Worm (Caenorhabditis elegans) whole organism, early embryonic: ENCODE data around the gene srxa-6.
A peak's percentile ranks its signal among the peaks of the same experiment; 100 is the strongest.

ENCODE experiments used
- B0310.2 ChIP-seq: sonication (generic microtip); optimal IDR thresholded peaks from 2 replicates; lab custom pipeline; 2016; ENCODE audit warnings: mild to moderate bottlenecking, missing genetic modification characterization, missing compliant biosample characterization
- F13C5.2 ChIP-seq: sonication (generic microtip); optimal IDR thresholded peaks from 2 replicates; lab custom pipeline; 2017; ENCODE audit warnings: mild to moderate bottlenecking, missing genetic modification characterization, inconsistent platforms, missing compliant biosample characterization
- aly-1 ChIP-seq: sonication (generic microtip); optimal IDR thresholded peaks from 2 replicates; lab custom pipeline; 2016; ENCODE audit warnings: missing genetic modification characterization, missing compliant biosample characterization
- ama-1 ChIP-seq: fragments of 150-350 bp; optimal IDR thresholded peaks from 2 replicates; lab custom pipeline; 2014
- ceh-13 ChIP-seq: fragments of 200-800 bp; sonication (Bioruptor generic); optimal IDR thresholded peaks from 2 replicates; lab custom pipeline; 2018; ENCODE audit warnings: mild to moderate bottlenecking, missing genetic modification characterization, missing compliant biosample characterization
- ceh-36 ChIP-seq: sonication (generic microtip); optimal IDR thresholded peaks from 2 replicates; lab custom pipeline; 2016; ENCODE audit warnings: missing genetic modification characterization, inconsistent platforms, missing compliant biosample characterization
- ets-7 ChIP-seq: sonication (generic microtip); optimal IDR thresholded peaks from 2 replicates; lab custom pipeline; 2016; ENCODE audit warnings: missing genotype, missing genetic modification characterization, missing compliant biosample characterization
- flt-1 ChIP-seq: fragments of 200-800 bp; sonication (Bioruptor generic); IDR thresholded peaks from 2 replicates; pipeline ENCODE4 v1.3.6; 2022; ENCODE audit warnings: missing genetic modification characterization, missing compliant biosample characterization
- hmbx-1 ChIP-seq: sonication (generic microtip); optimal IDR thresholded peaks from 2 replicates; lab custom pipeline; 2016; ENCODE audit warnings: mild to moderate bottlenecking, missing genetic modification characterization, missing compliant biosample characterization
- hmg-4 ChIP-seq: fragments of 200-800 bp; sonication (Bioruptor generic); optimal IDR thresholded peaks from 2 replicates; lab custom pipeline; 2018; ENCODE audit warnings: mild to moderate bottlenecking, missing genetic modification characterization, missing compliant biosample characterization
- hnd-1 ChIP-seq: sonication (generic microtip); optimal IDR thresholded peaks from 2 replicates; lab custom pipeline; 2016; ENCODE audit warnings: missing genetic modification characterization, missing compliant biosample characterization
- pes-1 ChIP-seq: fragments of 200-800 bp; sonication (Bioruptor generic); IDR thresholded peaks from 2 replicates; pipeline ENCODE4 v1.3.6; 2022; ENCODE audit warnings: missing genetic modification reagents, missing genetic modification characterization, missing compliant biosample characterization
- scrt-1 ChIP-seq: fragments of 200-800 bp; sonication (Bioruptor generic); IDR thresholded peaks from 2 replicates; pipeline ENCODE4 v1.3.6; 2022; ENCODE audit warnings: missing genetic modification characterization, missing compliant biosample characterization
- sea-1 ChIP-seq: fragments of 200-800 bp; sonication (Bioruptor generic); conservative IDR thresholded peaks from 2 replicates; pipeline ENCODE4 v1.3.6; 2022; ENCODE audit warnings: missing genetic modification characterization, missing compliant biosample characterization
- tbx-11 ChIP-seq: fragments of 200-800 bp; sonication (Bioruptor generic); IDR thresholded peaks from 2 replicates; pipeline ENCODE4 v1.3.6; 2022; ENCODE audit warnings: missing genetic modification characterization, missing compliant biosample characterization
- tbx-37 ChIP-seq: fragments of 200-800 bp; sonication (Bioruptor generic); conservative IDR thresholded peaks from 2 replicates; pipeline ENCODE4 v1.3.6; 2022; ENCODE audit warnings: missing genetic modification reagents, missing genetic modification characterization, missing compliant biosample characterization
- tra-4 ChIP-seq: sonication (generic microtip); optimal IDR thresholded peaks from 2 replicates; lab custom pipeline; 2017; ENCODE audit warnings: missing genetic modification characterization, missing compliant biosample characterization

The srxa-6 gene

DNA sequence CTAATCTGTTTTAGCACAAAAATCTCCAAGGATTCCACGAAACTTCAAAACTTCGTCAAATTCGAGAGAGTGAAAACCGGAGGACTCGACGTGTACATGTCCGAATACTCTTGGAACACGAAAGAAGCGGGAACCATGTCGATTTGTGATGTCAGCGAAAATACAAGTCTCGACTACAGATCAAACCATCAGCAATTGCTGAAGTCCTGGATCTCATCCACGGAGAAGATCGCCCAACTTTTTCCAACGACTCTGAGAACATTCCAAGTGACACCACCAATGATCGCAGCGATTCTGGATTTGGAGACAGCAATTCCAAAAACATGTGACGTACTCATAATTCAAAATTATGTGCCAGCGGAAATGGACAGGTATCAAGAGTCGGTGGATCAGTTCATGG lies 12.3 kb upstream of the srxa-6 start:
- no peak for TF ChIP-seq ets-7
- no peak for TF ChIP-seq hmbx-1 (tag; lab: Kevin White, UChicago)
- no peak for TF ChIP-seq F13C5.2 (tag; lab: Kevin White, UChicago)
- TF ChIP-seq hnd-1 (tag; lab: Kevin White, UChicago), result no peak
- TF ChIP-seq flt-1 (GFP tag; lab: Robert Waterston, UW), result no peak

- TF ChIP-seq hmg-4 (GFP tag; lab: Kevin White, UChicago) (no peak), F13C5.2 (tag; lab: Kevin White, UChicago) (no peak), hmbx-1 (tag; lab: Kevin White, UChicago) (no peak), flt-1 (GFP tag; lab: Robert Waterston, UW) (no peak), aly-1 (tag; lab: Kevin White, UChicago) (no peak), tbx-11 (GFP tag; lab: Robert Waterston, UW) (no peak), tra-4 (tag; lab: Kevin White, UChicago) (no peak), scrt-1 (GFP tag; lab: Robert Waterston, UW) (no peak), ceh-13 (no peak), sea-1 (GFP tag; lab: Robert Waterston, UW) (no peak), ets-7 (no peak), B0310.2 (tag; lab: Kevin White, UChicago) (no peak), ceh-36 (tag; lab: Kevin White, UChicago) (no peak), ama-1 (lab: Kevin White, UChicago) (no peak), pes-1 (GFP tag; lab: Robert Waterston, UW) (no peak), hnd-1 (tag; lab: Kevin White, UChicago) (no peak), tbx-37 (GFP tag; lab: Robert Waterston, UW) (no peak)
These were observed 7.3 kb upstream of the srxa-6 start for ce11 chrV:20727458-20727857.

ce11 chrV:20728763-20729350 lies 5.9 kb upstream of the srxa-6 start, which contains the start of gene ipla-3:
TSS of gene ipla-3 (minus strand) at chrV:20729272.
- TF ChIP-seq sea-1 (GFP tag; lab: Robert Waterston, UW), result no peak
- no peak for TF ChIP-seq tbx-37 (GFP tag; lab: Robert Waterston, UW)
- no peak for TF ChIP-seq ets-7

DNA sequence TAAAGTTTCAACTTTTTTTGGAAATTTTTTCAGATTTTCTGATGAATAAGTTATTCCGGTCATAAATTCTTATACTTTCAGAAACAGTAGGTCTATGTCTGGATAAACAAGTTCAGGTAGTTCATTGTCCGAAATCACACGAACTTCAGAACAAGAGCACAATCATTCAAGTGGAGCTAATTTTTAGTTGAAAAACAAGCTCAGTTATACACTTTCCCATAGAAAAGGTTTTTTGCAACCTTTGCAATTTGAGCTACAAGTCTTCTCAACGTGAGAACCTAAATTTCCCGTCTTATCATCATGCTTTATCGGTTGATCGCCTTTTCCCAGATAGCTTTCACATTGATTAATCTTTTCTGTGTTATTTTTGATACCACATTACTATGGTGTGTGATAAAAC lies 3.0 kb upstream of the srxa-6 start, which contains the start of gene srxa-1:
Gene srxa-1, plus strand, starts transcription at position 301 of the 400 bp plus-strand sequence.
- TF ChIP-seq ceh-36 (tag; lab: Kevin White, UChicago) (no peak), hmbx-1 (tag; lab: Kevin White, UChicago) (no peak), flt-1 (GFP tag; lab: Robert Waterston, UW) (no peak), hmg-4 (GFP tag; lab: Kevin White, UChicago) (no peak), tbx-37 (GFP tag; lab: Robert Waterston, UW) (no peak), scrt-1 (GFP tag; lab: Robert Waterston, UW) (no peak), hnd-1 (tag; lab: Kevin White, UChicago) (no peak), pes-1 (GFP tag; lab: Robert Waterston, UW) (no peak), ama-1 (lab: Kevin White, UChicago) (no peak), tra-4 (tag; lab: Kevin White, UChicago) (no peak), B0310.2 (tag; lab: Kevin White, UChicago) (no peak), ceh-13 (no peak), F13C5.2 (tag; lab: Kevin White, UChicago) (no peak), sea-1 (GFP tag; lab: Robert Waterston, UW) (no peak), aly-1 (tag; lab: Kevin White, UChicago) (no peak), tbx-11 (GFP tag; lab: Robert Waterston, UW) (no peak)

- no peak for TF ChIP-seq hnd-1 (tag; lab: Kevin White, UChicago)
- TF ChIP-seq F13C5.2 (tag; lab: Kevin White, UChicago), result no peak
- no peak for TF ChIP-seq pes-1 (GFP tag; lab: Robert Waterston, UW)
- TF ChIP-seq flt-1 (GFP tag; lab: Robert Waterston, UW), result no peak
- no peak for TF ChIP-seq ceh-13
- TF ChIP-seq aly-1 (tag; lab: Kevin White, UChicago), result no peak
- no peak for TF ChIP-seq sea-1 (GFP tag; lab: Robert Waterston, UW)
- no peak for TF ChIP-seq tbx-37 (GFP tag; lab: Robert Waterston, UW)
- TF ChIP-seq tra-4 (tag; lab: Kevin White, UChicago), result no peak
- no peak for TF ChIP-seq ceh-36 (tag; lab: Kevin White, UChicago)
- TF ChIP-seq hmbx-1 (tag; lab: Kevin White, UChicago), result no peak
These were observed 4.6 kb downstream of the srxa-6 start for ce11 chrV:20739387-20739786.

- TF ChIP-seq F13C5.2 (tag; lab: Kevin White, UChicago) (peak; percentile 27), tra-4 (tag; lab: Kevin White, UChicago) (no peak)
These were observed 9.6 kb downstream of the srxa-6 start, which contains the start of gene dnj-25 for ce11 chrV:20744290-20744837. TSS of gene dnj-25 (minus strand) at chrV:20744346.

DNA sequence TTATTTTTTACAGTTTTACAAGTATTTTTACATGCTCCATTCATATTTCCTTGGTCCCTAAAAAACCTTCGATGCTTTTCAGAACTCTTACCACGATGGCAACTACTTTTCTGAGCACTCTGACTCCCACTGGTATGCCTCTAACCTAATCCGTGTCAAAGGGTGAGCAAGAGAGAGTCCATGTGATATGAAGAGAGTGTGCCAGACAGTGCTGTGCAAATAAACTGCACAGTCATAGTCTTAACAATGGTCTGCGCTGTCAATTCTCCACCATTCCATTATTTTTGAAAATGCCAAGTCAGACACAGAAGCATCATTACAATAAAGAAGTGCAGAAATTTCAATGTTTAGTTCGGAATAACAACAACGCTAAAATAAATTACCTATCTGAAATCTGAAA lies 10.5 kb downstream of the srxa-6 start:
- no peak for TF ChIP-seq B0310.2 (tag; lab: Kevin White, UChicago)
- TF ChIP-seq hmbx-1 (tag; lab: Kevin White, UChicago), result no peak
- no peak for TF ChIP-seq hnd-1 (tag; lab: Kevin White, UChicago)

- no peak for TF ChIP-seq tbx-11 (GFP tag; lab: Robert Waterston, UW)
- TF ChIP-seq hmbx-1 (tag; lab: Kevin White, UChicago), result no peak
- TF ChIP-seq B0310.2 (tag; lab: Kevin White, UChicago), result no peak
- no peak for TF ChIP-seq ama-1 (lab: Kevin White, UChicago)
- no peak for TF ChIP-seq hmg-4 (GFP tag; lab: Kevin White, UChicago)
- no peak for TF ChIP-seq aly-1 (tag; lab: Kevin White, UChicago)
- TF ChIP-seq sea-1 (GFP tag; lab: Robert Waterston, UW), result no peak
- TF ChIP-seq F13C5.2 (tag; lab: Kevin White, UChicago), result no peak
These were observed 12.0 kb downstream of the srxa-6 start for ce11 chrV:20746805-20747204.
